Worm (Caenorhabditis elegans): ENCODE data around the gene spp-22.

The spp-22 gene

DNA sequence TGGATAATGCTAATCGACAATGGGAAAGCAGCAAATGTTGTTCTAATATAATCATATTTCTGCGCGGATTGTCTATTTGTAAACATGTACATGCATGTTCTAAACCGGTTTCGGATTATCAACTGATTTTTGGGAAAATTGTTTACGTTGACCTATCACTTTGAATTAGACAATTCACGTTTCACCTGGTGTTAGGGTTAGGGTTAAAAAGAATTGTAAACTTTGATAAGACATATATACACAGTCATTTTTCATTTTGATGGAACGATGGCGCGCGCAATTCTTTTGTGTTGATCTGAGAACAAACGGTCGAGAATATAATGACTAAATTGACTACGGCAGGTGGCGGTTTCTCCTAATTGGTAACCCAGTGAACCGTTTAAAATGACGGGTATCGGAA is 30.6 kb downstream of the spp-22 start:
- TF ChIP-seq unc-62 (GFP tag; optimal IDR thresholded peaks at IDR 0.05), result no peak

- TF ChIP-seq unc-62 (GFP tag; optimal IDR thresholded peaks at IDR 0.05), result no peak
These were observed 31.4 kb downstream of the spp-22 start, which contains the start of gene F46H5.7 for ce11 chrX:7242878-7243277. Gene F46H5.7, minus strand, starts transcription at chrX:7242983.

- no peak for TF ChIP-seq unc-62 (GFP tag; optimal IDR thresholded peaks at IDR 0.05)
These were observed 33.3 kb downstream of the spp-22 start for ce11 chrX:7244756-7245155.

DNA sequence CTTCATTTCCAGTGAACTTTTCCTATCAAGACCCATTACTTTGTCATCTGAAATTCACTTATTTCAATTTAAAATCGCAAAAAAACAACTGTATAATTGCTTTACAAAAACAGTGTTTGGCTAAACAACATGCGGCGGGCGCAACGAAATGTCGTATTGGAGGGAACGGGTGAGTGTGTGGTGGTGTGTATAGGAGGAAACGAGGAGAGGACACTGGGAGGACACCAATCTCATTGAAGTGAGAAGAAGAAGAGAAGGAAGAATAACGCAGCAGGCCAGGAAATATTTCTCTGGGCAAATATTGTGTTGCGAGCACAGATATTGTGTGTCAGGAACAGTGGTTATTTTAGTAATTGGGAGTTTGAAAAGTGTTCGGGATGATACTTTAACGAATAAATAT is 43.1 kb downstream of the spp-22 start, which contains the start of gene F46H5.4:
F46H5.4 (minus strand) TSS at position 53 of the 400 bp plus-strand sequence.
- no peak for TF ChIP-seq unc-62 (GFP tag; optimal IDR thresholded peaks at IDR 0.05)

DNA sequence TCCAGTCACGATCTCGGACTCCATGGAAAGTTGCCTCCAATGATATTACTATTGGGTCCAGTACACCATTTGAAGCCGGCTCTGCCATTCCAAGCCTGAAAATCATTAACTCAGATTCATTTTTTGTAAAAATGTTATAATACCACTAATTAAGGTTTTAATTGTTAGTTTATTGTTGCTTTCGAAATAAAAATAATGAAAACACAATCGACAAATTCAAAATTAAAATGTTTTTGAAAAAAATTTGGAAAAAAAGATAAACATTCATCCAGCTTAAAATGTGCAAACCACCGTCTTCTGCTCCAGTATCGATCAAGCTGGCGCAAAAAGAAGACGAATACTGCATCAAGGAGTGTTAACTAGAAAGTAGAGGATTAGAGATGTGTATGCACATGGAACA is 45.4 kb downstream of the spp-22 start, which contains the start of gene F46H5.5:
F46H5.5 (minus strand) TSS at position 101 of the 400 bp plus-strand sequence.
- no peak for TF ChIP-seq unc-62 (GFP tag; optimal IDR thresholded peaks at IDR 0.05)

ce11 chrX:7260327-7261019 is 49.0 kb downstream of the spp-22 start, which contains the start of gene lact-1:
Gene lact-1, minus strand, starts transcription at chrX:7260377.
- TF ChIP-seq unc-62 (GFP tag; optimal IDR thresholded peaks at IDR 0.05), result no peak
